Fruit fly (Drosophila melanogaster) whole organism, pupa: ENCODE measurements around the gene armi.

ENCODE experiments used
- CG10348 ChIP-seq: fragments of 200-800 bp; sonication (Bioruptor generic); IDR thresholded peaks from 2 replicates; pipeline ENCODE4 v1.3.6; 2022; ENCODE audit warnings: missing biosample characterization, missing genetic modification characterization
- CG12605 ChIP-seq: fragments of 200-800 bp; sonication (Bioruptor generic); IDR thresholded peaks from 2 replicates; pipeline ENCODE4 v1.3.6; 2022; ENCODE audit warnings: missing biosample characterization, missing genetic modification characterization
- CG13204 ChIP-seq: fragments of 200-800 bp; sonication (Bioruptor generic); optimal IDR thresholded peaks from 2 replicates; lab custom pipeline; 2018; ENCODE audit warnings: missing biosample characterization, mild to moderate bottlenecking, missing genetic modification characterization, moderate library complexity
- CG14655 ChIP-seq: fragments of 200-800 bp; sonication (Bioruptor generic); optimal IDR thresholded peaks from 3 replicates; lab custom pipeline; 2017; ENCODE audit warnings: mild to moderate bottlenecking, missing biosample characterization, missing genetic modification reagents, missing genetic modification characterization
- CG15710 ChIP-seq: fragments of 200-800 bp; sonication (Bioruptor generic); optimal IDR thresholded peaks from 2 replicates; lab custom pipeline; 2018; ENCODE audit warnings: missing biosample characterization, mild to moderate bottlenecking, missing genetic modification characterization, moderate library complexity
- CG17806 ChIP-seq: fragments of 200-800 bp; sonication (Bioruptor generic); optimal IDR thresholded peaks from 2 replicates; lab custom pipeline; 2018; ENCODE audit warnings: missing biosample characterization, mild to moderate bottlenecking, missing genetic modification characterization, moderate library complexity
- CG32121 ChIP-seq: fragments of 200-800 bp; sonication (Bioruptor generic); IDR thresholded peaks from 2 replicates; pipeline ENCODE4 v1.3.6; 2022; ENCODE audit warnings: missing biosample characterization, missing genetic modification characterization
- CG34367 ChIP-seq: fragments of 200-800 bp; sonication (Bioruptor generic); optimal IDR thresholded peaks from 2 replicates; lab custom pipeline; 2018; ENCODE audit warnings: missing biosample characterization, mild to moderate bottlenecking, missing genetic modification characterization
- CG4496 ChIP-seq: fragments of 200-800 bp; sonication (Bioruptor generic); IDR thresholded peaks from 3 replicates; pipeline ENCODE4 v1.3.6; 2022; ENCODE audit warnings: missing biosample characterization, missing genetic modification characterization
- CG8159 ChIP-seq: fragments of 200-800 bp; sonication (Bioruptor generic); optimal IDR thresholded peaks from 3 replicates; lab custom pipeline; 2018; ENCODE audit warnings: missing biosample characterization, mild to moderate bottlenecking, missing genetic modification characterization, moderate library complexity
- CG8301 ChIP-seq: fragments of 200-800 bp; sonication (Bioruptor generic); optimal IDR thresholded peaks from 2 replicates; lab custom pipeline; 2018; ENCODE audit warnings: missing biosample characterization, mild to moderate bottlenecking, missing genetic modification characterization
- CG9948 ChIP-seq: fragments of 200-800 bp; sonication (Bioruptor generic); optimal IDR thresholded peaks from 2 replicates; lab custom pipeline; 2018; ENCODE audit warnings: missing biosample characterization, mild to moderate bottlenecking, missing genetic modification characterization, moderate library complexity
- D1 ChIP-seq: fragments of 200-800 bp; sonication (Bioruptor generic); optimal IDR thresholded peaks from 2 replicates; lab custom pipeline; 2018; ENCODE audit warnings: missing biosample characterization, mild to moderate bottlenecking, missing genetic modification characterization, moderate library complexity
- EcR ChIP-seq: fragments of 200-800 bp; sonication (Bioruptor generic); optimal IDR thresholded peaks from 3 replicates; lab custom pipeline; 2019; ENCODE audit warnings: missing biosample characterization, missing genetic modification characterization, mild to moderate bottlenecking, moderate library complexity, missing genetic modification reagents
- Ets98B ChIP-seq: fragments of 200-800 bp; sonication (Bioruptor generic); IDR thresholded peaks from 2 replicates; pipeline ENCODE4 v1.3.6; 2022; ENCODE audit warnings: missing biosample characterization, missing genetic modification characterization
- Pif1A ChIP-seq: fragments of 200-800 bp; sonication (Bioruptor generic); optimal IDR thresholded peaks from 3 replicates; lab custom pipeline; 2016; ENCODE audit warnings: missing biosample characterization, missing genetic modification characterization
- Pif1B ChIP-seq: fragments of 200-800 bp; sonication (Bioruptor generic); optimal IDR thresholded peaks from 3 replicates; lab custom pipeline; 2016; ENCODE audit warnings: missing biosample characterization, missing genetic modification characterization
- Snoo ChIP-seq: fragments of 200-800 bp; sonication (Bioruptor generic); optimal IDR thresholded peaks from 3 replicates; lab custom pipeline; 2017; ENCODE audit warnings: missing biosample characterization, mild to moderate bottlenecking, missing genetic modification characterization, inconsistent platforms
- fd96Ca ChIP-seq: fragments of 200-800 bp; sonication (Bioruptor generic); IDR thresholded peaks from 3 replicates; pipeline ENCODE4 v1.3.6; 2022; ENCODE audit warnings: missing biosample characterization, missing genetic modification characterization
- gl ChIP-seq: fragments of 200-800 bp; sonication (Bioruptor generic); optimal IDR thresholded peaks from 2 replicates; lab custom pipeline; 2018; ENCODE audit warnings: missing biosample characterization, mild to moderate bottlenecking, missing genetic modification characterization
- rn ChIP-seq: fragments of 200-800 bp; sonication (Bioruptor generic); IDR thresholded peaks from 2 replicates; pipeline ENCODE4 v1.3.6; 2022; ENCODE audit warnings: missing biosample characterization, missing genetic modification characterization

Gene armi

DNA sequence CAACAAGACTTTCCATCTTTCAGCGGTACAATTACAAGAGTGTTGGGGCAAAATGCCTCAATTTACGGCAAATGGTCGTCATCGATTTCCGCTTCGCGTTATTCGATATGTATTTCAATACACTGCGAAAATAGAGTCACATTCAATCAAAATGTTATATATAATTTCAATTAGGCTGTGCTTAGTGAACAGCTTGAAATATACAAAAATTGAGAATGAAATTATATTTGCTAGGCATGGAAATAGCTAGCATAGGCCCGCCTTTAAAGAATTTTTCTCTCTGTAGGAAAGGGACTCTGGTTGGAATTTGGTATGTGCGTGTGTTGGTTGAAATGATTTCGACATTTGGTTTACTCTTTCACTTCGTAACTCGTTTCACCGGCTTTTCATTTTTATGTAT is 18.4 kb downstream of the armi start:
- TF ChIP-seq CG8159 (peak; percentile 10), CG34367 (no peak), D1 (no peak), CG14655 (GFP tag; lab: Kevin White, UChicago) (peak; percentile 11), Pif1B (no peak), EcR (GFP tag; lab: Kevin White, UChicago) (no peak)

DNA sequence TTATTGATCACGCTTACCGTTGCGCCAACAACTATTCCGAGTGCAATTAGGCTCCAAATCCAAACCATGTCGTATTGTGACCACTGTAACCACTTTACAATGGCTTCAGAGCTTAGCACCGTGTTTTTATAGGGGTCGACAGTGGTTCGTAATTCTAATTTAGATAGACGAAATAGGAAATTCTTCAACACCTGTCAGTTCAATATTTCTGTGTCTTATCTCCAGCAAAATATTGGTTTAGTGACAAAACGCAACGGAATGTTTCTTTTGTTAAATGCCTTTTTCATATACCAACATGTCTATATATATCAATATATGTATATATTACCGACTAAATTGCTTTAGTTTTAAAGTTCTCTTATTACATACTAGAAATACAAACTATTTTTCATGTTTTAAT is 23.4 kb downstream of the armi start, which contains the start of gene CG43074:
Gene CG43074 (minus strand): TSS at position 101 of the 400 bp plus-strand sequence.
- TF ChIP-seq CG10348 (no peak), rn (no peak), fd96Ca (GFP tag; lab: Robert Waterston, UW) (no peak), CG34367 (no peak), CG12605 (GFP tag; lab: Robert Waterston, UW) (no peak), Pif1A (GFP tag; lab: Kevin White, UChicago) (no peak), CG32121 (GFP tag; lab: Robert Waterston, UW) (no peak), EcR (GFP tag; lab: Kevin White, UChicago) (no peak)
- TF ChIP-seq, all 21 proteins: peak for 0

DNA sequence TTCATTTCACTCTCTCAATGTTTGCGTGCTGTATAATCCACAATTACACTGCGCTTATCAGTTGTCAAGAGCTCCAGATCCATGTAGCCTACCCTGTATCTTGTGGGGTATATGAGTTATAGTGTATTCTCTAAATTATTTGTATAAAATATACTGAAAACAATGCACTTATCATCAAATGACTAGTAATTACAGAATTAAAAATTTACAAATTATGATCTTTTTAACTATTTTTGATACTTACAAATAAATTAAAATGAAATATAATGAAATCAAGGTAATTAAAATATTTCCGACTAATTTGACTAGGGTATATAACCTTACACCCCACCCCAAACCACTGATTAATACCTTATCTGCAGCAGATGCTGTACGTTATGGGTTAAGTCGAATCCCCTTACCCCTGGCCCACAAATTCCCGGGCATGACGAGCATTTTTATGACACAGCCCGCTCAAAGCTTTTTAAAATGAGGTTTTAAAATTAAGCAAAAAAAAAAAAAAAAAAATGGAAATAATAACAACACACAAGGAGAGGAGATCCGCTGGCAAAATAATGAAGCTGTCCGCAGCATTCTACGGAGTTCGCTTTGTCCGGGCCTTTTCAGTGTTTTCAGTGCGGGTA is 24.1 kb downstream of the armi start:
- TF ChIP-seq Pif1A (GFP tag; lab: Kevin White, UChicago) (no peak), gl (tag; lab: Kevin White, UChicago) (no peak), CG4496 (GFP tag; lab: Robert Waterston, UW) (0 out of 3 replicates have a peak, but pooled peaks have one; percentile 11), CG15710 (tag; lab: Kevin White, UChicago) (peak; percentile 39), Ets98B (0 out of 2 replicates have a peak, but pooled peaks have one; percentile 5), EcR (GFP tag; lab: Kevin White, UChicago) (no peak), fd96Ca (GFP tag; lab: Robert Waterston, UW) (peak; percentile 45; the same call in 1 of the 3 replicates), CG8159 (peak; percentile 47), D1 (no peak), CG12605 (GFP tag; lab: Robert Waterston, UW) (0 out of 2 replicates have a peak, but pooled peaks have one; percentile 21), CG8301 (tag; lab: Kevin White, UChicago) (no peak), CG34367 (no peak), CG13204 (no peak), rn (no peak), CG14655 (GFP tag; lab: Kevin White, UChicago) (peak; percentile 21), CG9948 (tag; lab: Kevin White, UChicago) (no peak), Pif1B (no peak), CG17806 (tag; lab: Kevin White, UChicago) (no peak), Snoo (peak; percentile 13)

DNA sequence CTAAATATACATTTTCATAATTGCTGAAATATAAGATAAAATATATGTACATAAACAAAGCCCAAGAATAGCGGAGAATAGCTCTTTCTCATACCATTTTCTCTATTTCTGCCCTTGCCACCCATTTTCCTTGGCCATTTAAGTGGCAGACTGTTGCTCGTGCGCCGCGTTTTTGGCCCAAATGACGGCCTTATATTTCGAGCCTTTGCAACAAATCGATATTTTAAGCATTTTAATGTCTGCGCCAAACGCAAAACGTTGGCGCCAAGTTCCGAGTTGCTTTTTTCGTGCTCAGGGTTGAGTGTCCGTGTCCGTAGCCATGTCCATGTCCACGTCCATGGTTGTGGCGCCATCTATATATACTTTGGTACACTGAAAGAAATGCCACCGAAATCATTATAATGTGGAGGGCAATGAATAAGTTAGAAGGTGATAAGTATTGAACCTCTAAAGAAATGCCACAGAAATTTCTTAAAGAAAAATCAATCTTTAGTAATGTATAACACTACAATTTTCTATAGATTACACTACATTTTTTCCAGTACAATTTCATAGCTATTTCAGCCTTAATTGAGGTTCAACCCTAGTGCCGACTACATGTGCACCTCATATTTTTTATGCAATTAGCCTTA is 31.1 kb downstream of the armi start:
- no peak for TF ChIP-seq Snoo
- TF ChIP-seq CG8159 = no peak
- TF ChIP-seq Ets98B = no peak
- no peak for TF ChIP-seq CG14655 (GFP tag; lab: Kevin White, UChicago)
- TF ChIP-seq Pif1A (GFP tag; lab: Kevin White, UChicago) = no peak
- no peak for TF ChIP-seq CG10348
- TF ChIP-seq CG15710 (tag; lab: Kevin White, UChicago) = no peak
- no peak for TF ChIP-seq CG13204
- TF ChIP-seq CG4496 (GFP tag; lab: Robert Waterston, UW) = no peak
- TF ChIP-seq CG34367 = no peak
- TF ChIP-seq CG17806 (tag; lab: Kevin White, UChicago) = no peak
- TF ChIP-seq EcR (GFP tag; lab: Kevin White, UChicago) = no peak

DNA sequence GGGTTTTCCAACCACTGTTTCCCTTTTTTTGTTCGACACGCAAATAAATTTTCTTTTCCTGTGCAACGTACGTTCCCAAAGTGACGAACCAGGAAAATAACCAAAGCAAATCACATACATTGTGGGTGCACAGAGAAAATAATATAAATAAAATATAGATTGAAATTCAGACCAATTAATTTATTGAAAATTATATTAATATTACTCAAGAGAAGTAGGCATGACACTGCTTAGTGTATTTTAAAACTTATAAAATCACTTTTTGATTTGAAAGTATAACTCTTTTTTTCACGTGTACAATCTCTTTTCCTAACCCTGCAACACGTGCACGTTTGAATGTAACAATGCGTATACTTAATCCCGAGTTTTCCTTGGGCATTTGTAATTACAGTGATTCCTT is 35.5 kb downstream of the armi start:
- TF ChIP-seq CG8159 (peak; percentile 8), CG15710 (tag; lab: Kevin White, UChicago) (peak; percentile 21), CG4496 (GFP tag; lab: Robert Waterston, UW) (0 out of 3 replicates have a peak, but pooled peaks have one; percentile 25), CG8301 (tag; lab: Kevin White, UChicago) (peak; percentile 5), CG34367 (no peak), CG14655 (GFP tag; lab: Kevin White, UChicago) (peak; percentile 35)

DNA sequence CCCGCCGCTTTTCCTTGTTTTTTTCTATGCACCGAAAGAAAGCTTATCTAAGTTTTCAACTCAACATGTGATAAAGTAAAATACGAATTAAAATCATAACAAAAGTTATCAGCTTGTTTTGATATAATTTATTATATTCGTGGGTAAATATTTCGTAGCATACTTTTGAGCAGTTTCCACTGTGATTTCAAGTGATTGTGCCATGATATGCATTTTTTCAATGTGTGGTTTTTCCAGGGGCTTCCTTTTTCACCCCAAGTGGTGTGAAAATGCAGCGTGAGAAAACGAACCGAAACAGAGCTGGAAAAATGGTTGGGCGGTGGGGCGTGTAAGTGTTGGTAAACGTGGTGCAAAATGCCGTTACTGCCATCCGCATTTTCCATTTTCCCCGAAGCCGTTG is 42.1 kb downstream of the armi start:
- TF ChIP-seq D1 = no peak
- TF ChIP-seq CG9948 (tag; lab: Kevin White, UChicago) = no peak
- no peak for TF ChIP-seq gl (tag; lab: Kevin White, UChicago)
- TF ChIP-seq CG14655 (GFP tag; lab: Kevin White, UChicago) = peak; percentile 25
- no peak for TF ChIP-seq Ets98B
- TF ChIP-seq, all 21 proteins: peak for 1

DNA sequence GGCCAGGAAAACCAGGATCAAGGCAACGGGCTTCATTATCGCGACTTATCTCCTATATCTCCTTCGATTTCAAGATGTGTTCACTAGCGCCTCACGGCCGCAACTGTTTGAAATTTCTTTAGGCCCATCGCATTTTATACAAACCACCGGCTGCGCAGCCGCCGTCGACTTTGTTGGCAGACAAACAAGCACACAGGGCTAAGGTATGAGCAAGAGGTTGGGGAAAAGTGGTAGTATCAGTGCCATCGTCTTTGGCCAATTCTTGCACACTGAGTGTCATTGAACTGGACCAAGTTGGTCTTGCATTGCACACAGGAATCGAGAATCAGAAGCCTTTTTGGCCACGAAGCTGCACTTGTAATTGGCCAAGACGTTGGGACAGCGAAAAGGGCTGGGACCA is 51.5 kb downstream of the armi start, which contains the start of gene ImpE2:
Gene ImpE2 (minus strand): TSS at position 115 of the 400 bp plus-strand sequence.
- TF ChIP-seq CG17806 (tag; lab: Kevin White, UChicago) = no peak
- TF ChIP-seq EcR (GFP tag; lab: Kevin White, UChicago) = peak; percentile 73
